Worm (Caenorhabditis elegans) whole organism, L3 larva: ENCODE results near the gene T22F3.7.

ENCODE experiments used
- ama-1 ChIP-seq: fragments of 150-350 bp; optimal IDR thresholded peaks from 2 replicates; lab custom pipeline; 2018
- ceh-28 ChIP-seq: fragments of 150-350 bp; optimal IDR thresholded peaks from 2 replicates; lab custom pipeline; 2014; ENCODE audit warnings: missing biosample characterization, missing genetic modification reagents, missing genetic modification characterization
- ceh-9 ChIP-seq: sonication (generic microtip); optimal IDR thresholded peaks from 2 replicates; lab custom pipeline; 2018; ENCODE audit warnings: missing biosample characterization, missing genetic modification characterization
- elt-3 ChIP-seq, 3 experiments: fragments of 150-350 bp in 1 of 3; sonication (generic microtip) in 2 of 3; optimal IDR thresholded peaks; 2 replicates in 2 of 3; 4 replicates in 1 of 3; lab custom pipeline; 2014 to 2017; ENCODE audit warnings: missing biosample characterization in 3 of 3, missing genetic modification characterization in 3 of 3
- nhr-11 ChIP-seq: fragments of 150-350 bp; optimal IDR thresholded peaks from 2 replicates; lab custom pipeline; 2014; ENCODE audit warnings: missing biosample characterization, missing genetic modification characterization
- nhr-43 ChIP-seq: sonication (generic microtip); optimal IDR thresholded peaks from 2 replicates; lab custom pipeline; 2016; ENCODE audit warnings: mild to moderate bottlenecking, missing genetic modification characterization, missing compliant biosample characterization; ENCODE audit not compliant: poor library complexity, severe bottlenecking
- nhr-77 ChIP-seq: fragments of 150-350 bp; optimal IDR thresholded peaks from 2 replicates; lab custom pipeline; 2014; ENCODE audit warnings: missing biosample characterization, missing genetic modification characterization
- pqm-1 ChIP-seq: fragments of 150-350 bp; optimal IDR thresholded peaks from 2 replicates; lab custom pipeline; 2017; ENCODE audit warnings: missing biosample characterization, missing genetic modification characterization, inconsistent platforms
- snpc-4 ChIP-seq: fragments of 150-350 bp; optimal IDR thresholded peaks from 2 replicates; lab custom pipeline; 2014; ENCODE audit warnings: missing biosample characterization, missing genetic modification characterization
- tbx-2 ChIP-seq: sonication (generic microtip); optimal IDR thresholded peaks from 2 replicates; lab custom pipeline; 2016; ENCODE audit warnings: mild to moderate bottlenecking, missing genetic modification characterization, missing compliant biosample characterization
- unc-39 ChIP-seq: sonication (generic microtip); optimal IDR thresholded peaks from 4 replicates; lab custom pipeline; 2017; ENCODE audit warnings: missing biosample characterization, missing genetic modification characterization
- zag-1 ChIP-seq: fragments of 150-350 bp; optimal IDR thresholded peaks from 2 replicates; lab custom pipeline; 2014; ENCODE audit warnings: missing biosample characterization, missing genetic modification characterization

- no peak for TF ChIP-seq elt-3 (tag; optimal IDR thresholded peaks at IDR 0.05; lab: Kevin White, UChicago)
- TF ChIP-seq ceh-9 (tag; lab: Kevin White, UChicago), result no peak
- TF ChIP-seq nhr-11 (tag; lab: Kevin White, UChicago), result no peak
- no peak for TF ChIP-seq ama-1 (lab: Kevin White, UChicago)
- TF ChIP-seq unc-39 (tag; lab: Kevin White, UChicago), result no peak
- TF ChIP-seq nhr-43 (tag; lab: Kevin White, UChicago), result no peak
- no peak for TF ChIP-seq ceh-28 (tag; lab: Kevin White, UChicago)
- no peak for TF ChIP-seq tbx-2 (tag; lab: Kevin White, UChicago)
- TF ChIP-seq pqm-1 (tag; lab: Kevin White, UChicago), result no peak
- TF ChIP-seq zag-1 (tag; lab: Kevin White, UChicago), result no peak
- no peak for TF ChIP-seq snpc-4
- no peak for TF ChIP-seq nhr-77 (tag; lab: Kevin White, UChicago)
Observed at ce11 chrV:3575759-3576158, 24.7 kb downstream of the T22F3.7 start, which contains the start of gene grl-27.
